Worm (Caenorhabditis elegans) whole organism, L4/young adult: ENCODE data around the gene F10E9.7.

Experiments used
- dao-5 ChIP-seq: sonication (generic microtip); optimal IDR thresholded peaks from 2 replicates; lab custom pipeline; 2016; ENCODE audit warnings: missing genotype, missing genetic modification characterization, moderate library complexity, missing compliant biosample characterization
- him-1 ChIP-seq: sonication (generic microtip); optimal IDR thresholded peaks from 2 replicates; lab custom pipeline; 2016; ENCODE audit warnings: missing genotype, missing genetic modification reagents, missing genetic modification characterization, missing compliant biosample characterization

ce11 chrIII:8271676-8272225, 35.5 kb downstream of the F10E9.7 start, which contains the start of the genes mps-4 and F09G8.10:
- TF ChIP-seq dao-5 (tag; lab: Kevin White, UChicago), result no peak
- TF ChIP-seq him-1 (tag; lab: Kevin White, UChicago), result no peak
